Worm (Caenorhabditis elegans): ENCODE measurements around the gene Y49A3A.4.
"Not testable (repeated sequence)": the region's sequence is repeated elsewhere in the genome, so short reads cannot be mapped to it uniquely, and the experiment has no call there.

Y49A3A.4 gene

ce11 chrV:14314236-14314635, 44.5 kb downstream of the Y49A3A.4 start, which contains the start of gene F47B8.1:
TSS of gene F47B8.1 (minus strand) at chrV:14314336.
- TF ChIP-seq ztf-11 (tag; optimal IDR thresholded peaks at IDR 0.05) (no peak), nhr-12 (tag; optimal IDR thresholded peaks at IDR 0.05) (no peak), pqm-1 (tag; optimal IDR thresholded peaks at IDR 0.05) (no peak), nhr-85 (tag) (peak; percentile 16)

ce11 chrV:14312695-14313094, 46.0 kb downstream of the Y49A3A.4 start, which contains the start of gene F14D7.8:
TSS of gene F14D7.8 (minus strand) at chrV:14312795.
- TF ChIP-seq hlh-4 (tag; optimal IDR thresholded peaks at IDR 0.05): no peak
- no peak for TF ChIP-seq sox-4 (tag; optimal IDR thresholded peaks at IDR 0.05)
- no peak for TF ChIP-seq nhr-47 (tag; optimal IDR thresholded peaks at IDR 0.05)
- no peak for TF ChIP-seq egl-13 (tag; optimal IDR thresholded peaks at IDR 0.05)
- no peak for TF ChIP-seq lin-15B (tag; optimal IDR thresholded peaks at IDR 0.05)

ce11 chrV:14311115-14311514, 47.6 kb downstream of the Y49A3A.4 start, which contains the start of gene ddn-3:
TSS of gene ddn-3 (minus strand) at chrV:14311215.
- TF ChIP-seq hpl-2 (GFP tag; optimal IDR thresholded peaks at IDR 0.05): no peak
- no peak for TF ChIP-seq lir-3 (tag; optimal IDR thresholded peaks at IDR 0.05; ENCODE audit: poor library complexity)
- no peak for TF ChIP-seq sup-37 (GFP tag; optimal IDR thresholded peaks at IDR 0.05)
- TF ChIP-seq jun-1 (tag; optimal IDR thresholded peaks at IDR 0.05): no peak
- no peak for TF ChIP-seq nhr-76 (tag; optimal IDR thresholded peaks at IDR 0.05)
- no peak for TF ChIP-seq mep-1 (tag; optimal IDR thresholded peaks at IDR 0.05)
- no peak for TF ChIP-seq fkh-10 (GFP tag; optimal IDR thresholded peaks at IDR 0.05)
- TF ChIP-seq mdl-1 (tag; optimal IDR thresholded peaks at IDR 0.05): no peak
- no peak for TF ChIP-seq fkh-4 (tag; optimal IDR thresholded peaks at IDR 0.05; ENCODE audit: borderline replicate concordance)
- TF ChIP-seq mab-9 (GFP tag; IDR thresholded peaks at IDR 0.05): no peak
- no peak for TF ChIP-seq fkh-8 (tag; optimal IDR thresholded peaks at IDR 0.05)
- TF ChIP-seq nhr-20 (tag; optimal IDR thresholded peaks at IDR 0.05): no peak
- TF ChIP-seq lin-15B (tag; optimal IDR thresholded peaks at IDR 0.05): no peak

ce11 chrV:14309632-14310031, 49.1 kb downstream of the Y49A3A.4 start, which contains the start of gene F14D7.14:
TSS of gene F14D7.14 (plus strand) at chrV:14309932.
- not testable (repeated sequence) for TF ChIP-seq skn-1 (tag; optimal IDR thresholded peaks at IDR 0.05); snpc-4 (tag; optimal IDR thresholded peaks at IDR 0.05); hpl-2 (GFP tag; optimal IDR thresholded peaks at IDR 0.05)

- TF ChIP-seq elt-3 (tag; optimal IDR thresholded peaks at IDR 0.05); fkh-4 (tag; optimal IDR thresholded peaks at IDR 0.05; ENCODE audit: borderline replicate concordance); dpl-1 (GFP tag; optimal IDR thresholded peaks at IDR 0.05): not testable (repeated sequence)
Measured at ce11 chrV:14308164-14308563, 50.5 kb downstream of the Y49A3A.4 start, which contains the start of gene spig-5. TSS of gene spig-5 (plus strand) at chrV:14308464.

Measured in whole organism, L1 larva.